Worm (Caenorhabditis elegans): Measurements from ENCODE around the gene K07B1.7.
A peak's percentile ranks its signal among the peaks of the same experiment; 100 is the strongest.

Gene K07B1.7

ce11 chrV:9332611-9333315 is 14.0 kb downstream of the K07B1.7 start:
- TF ChIP-seq him-1 (tag; optimal IDR thresholded peaks at IDR 0.05), result no peak
- no peak for TF ChIP-seq dao-5 (tag; optimal IDR thresholded peaks at IDR 0.05)

ce11 chrV:9329245-9329979 is 17.4 kb downstream of the K07B1.7 start:
- TF ChIP-seq W03F9.2 (tag; optimal IDR thresholded peaks at IDR 0.05) (no peak), him-1 (tag; optimal IDR thresholded peaks at IDR 0.05) (no peak), dao-5 (tag; optimal IDR thresholded peaks at IDR 0.05) (no peak)

ce11 chrV:9328670-9329069 is 18.1 kb downstream of the K07B1.7 start, which contains the start of gene K07B1.4:
K07B1.4 (plus strand) TSS chrV:9328970.
- TF ChIP-seq W03F9.2 (tag; optimal IDR thresholded peaks at IDR 0.05), result no peak
- no peak for TF ChIP-seq him-1 (tag; optimal IDR thresholded peaks at IDR 0.05)
- no peak for TF ChIP-seq dao-5 (tag; optimal IDR thresholded peaks at IDR 0.05)

DNA sequence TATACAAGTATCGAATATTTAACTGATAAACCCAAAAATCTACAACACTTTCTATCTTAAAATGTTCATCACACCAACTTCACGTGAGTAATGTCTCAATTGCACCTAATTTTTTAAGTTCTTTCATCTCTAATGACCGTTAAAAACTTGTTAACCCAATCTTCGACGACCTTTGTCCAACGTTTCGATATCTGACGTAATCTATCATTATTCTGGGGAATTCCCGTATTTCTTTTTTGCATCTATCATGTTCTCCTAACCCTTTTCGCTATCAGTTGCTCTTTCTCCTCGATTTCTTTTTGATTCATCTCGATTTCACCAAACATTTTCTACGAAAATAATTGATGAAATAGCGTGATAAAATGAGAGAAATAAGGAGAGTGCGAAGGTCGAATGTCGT is 19.1 kb downstream of the K07B1.7 start:
- TF ChIP-seq him-1 (tag; optimal IDR thresholded peaks at IDR 0.05), result no peak
- TF ChIP-seq dao-5 (tag; optimal IDR thresholded peaks at IDR 0.05), result no peak
- no peak for TF ChIP-seq W03F9.2 (tag; optimal IDR thresholded peaks at IDR 0.05)

DNA sequence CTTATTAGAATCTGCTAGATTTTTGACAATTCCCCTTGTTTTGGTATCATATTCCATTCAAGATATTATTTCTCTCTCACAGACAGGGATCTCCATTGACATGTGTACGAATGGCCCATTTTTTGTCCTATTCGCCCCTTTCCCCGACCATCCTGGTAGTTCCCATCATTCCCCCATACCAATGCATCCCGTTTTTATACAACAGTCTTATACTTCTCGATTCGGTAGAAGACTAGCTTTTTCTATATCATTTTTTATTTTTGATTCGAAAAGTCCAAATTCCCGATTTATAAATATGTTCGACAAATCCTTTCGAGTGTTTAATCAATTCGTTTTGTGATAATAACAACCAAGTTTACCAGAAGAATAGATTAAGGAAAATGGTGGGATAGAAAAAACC is 19.9 kb downstream of the K07B1.7 start:
- no peak for TF ChIP-seq W03F9.2 (tag; optimal IDR thresholded peaks at IDR 0.05)
- TF ChIP-seq dao-5 (tag; optimal IDR thresholded peaks at IDR 0.05), result peak; percentile 20

DNA sequence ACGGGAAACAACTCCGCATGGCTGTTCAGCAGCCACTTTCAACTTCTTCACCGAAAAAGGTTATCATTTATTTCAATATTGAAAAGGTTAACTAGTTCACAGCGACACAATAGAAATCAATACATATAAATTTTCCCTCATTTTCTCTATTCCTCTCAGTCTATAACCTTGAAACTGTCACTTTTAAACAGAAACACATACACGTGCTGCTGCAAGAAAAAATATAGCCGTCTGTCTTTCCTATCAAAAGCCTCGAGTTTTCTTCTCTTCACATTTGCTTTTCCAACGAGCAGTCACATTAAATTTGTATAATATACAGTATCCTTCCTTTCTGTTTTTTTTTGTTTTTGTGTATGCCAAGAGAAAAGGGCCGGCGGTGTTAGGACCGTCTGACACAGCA is 22.6 kb downstream of the K07B1.7 start:
- no peak for TF ChIP-seq him-1 (tag; optimal IDR thresholded peaks at IDR 0.05)
- no peak for TF ChIP-seq dao-5 (tag; optimal IDR thresholded peaks at IDR 0.05)
- no peak for TF ChIP-seq W03F9.2 (tag; optimal IDR thresholded peaks at IDR 0.05)

DNA sequence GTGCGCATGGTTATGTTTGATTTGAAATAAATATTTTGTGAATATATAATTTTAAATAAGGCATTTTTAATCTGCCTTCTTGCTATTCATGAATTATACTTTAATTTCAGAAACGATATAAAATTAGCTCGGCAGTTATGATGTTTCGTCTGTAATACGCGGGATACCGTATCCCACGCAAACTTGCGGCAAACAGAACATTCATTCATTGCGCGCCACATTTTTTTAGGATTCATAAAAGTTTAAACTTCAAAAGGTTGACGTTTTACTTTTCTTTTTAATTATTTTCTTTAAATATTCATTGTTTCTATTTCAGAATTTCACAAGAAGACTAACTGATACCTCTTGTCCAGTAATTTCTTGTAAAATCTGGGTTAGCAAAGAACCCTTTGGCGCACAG is 23.9 kb downstream of the K07B1.7 start, which contains the start of gene tag-153:
tag-153 (plus strand) TSS at position 200 of the 400 bp plus-strand sequence.
- no peak for TF ChIP-seq dao-5 (tag; optimal IDR thresholded peaks at IDR 0.05)
- no peak for TF ChIP-seq him-1 (tag; optimal IDR thresholded peaks at IDR 0.05)
- TF ChIP-seq W03F9.2 (tag; optimal IDR thresholded peaks at IDR 0.05), result no peak

DNA sequence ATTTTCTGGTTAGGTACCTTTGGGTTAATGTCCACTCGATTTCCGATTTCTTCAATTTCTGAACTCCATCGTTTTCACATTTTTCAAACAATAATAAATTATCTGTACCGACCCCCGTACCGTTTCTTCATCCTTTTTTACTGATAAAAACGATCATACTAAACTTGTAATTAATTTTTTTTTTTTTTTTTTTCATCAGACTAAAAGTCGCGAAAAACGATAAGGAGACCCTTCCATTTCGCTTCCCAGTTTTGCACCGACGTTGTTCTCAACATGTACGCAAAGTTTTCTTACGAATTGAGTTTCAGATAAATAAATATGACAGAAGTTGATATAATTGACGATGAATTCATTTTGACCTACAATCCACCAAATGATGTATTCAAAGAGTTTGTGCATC is 25.6 kb downstream of the K07B1.7 start, which contains the start of gene F44A2.7:
F44A2.7 (plus strand) TSS at position 301 of the 400 bp plus-strand sequence.
- no peak for TF ChIP-seq dao-5 (tag; optimal IDR thresholded peaks at IDR 0.05)
- TF ChIP-seq W03F9.2 (tag; optimal IDR thresholded peaks at IDR 0.05), result no peak
- no peak for TF ChIP-seq him-1 (tag; optimal IDR thresholded peaks at IDR 0.05)

- TF ChIP-seq him-1 (tag; optimal IDR thresholded peaks at IDR 0.05), result peak; percentile 88
- peak; percentile 79 for TF ChIP-seq dao-5 (tag; optimal IDR thresholded peaks at IDR 0.05)
- no peak for TF ChIP-seq W03F9.2 (tag; optimal IDR thresholded peaks at IDR 0.05)
These were observed 28.7 kb downstream of the K07B1.7 start, which contains the start of gene kvs-3 for ce11 chrV:9318046-9318445. kvs-3 (plus strand) TSS chrV:9318311.

ce11 chrV:9316970-9317369 is 29.8 kb downstream of the K07B1.7 start:
- no peak for TF ChIP-seq him-1 (tag; optimal IDR thresholded peaks at IDR 0.05)
- no peak for TF ChIP-seq W03F9.2 (tag; optimal IDR thresholded peaks at IDR 0.05)

DNA sequence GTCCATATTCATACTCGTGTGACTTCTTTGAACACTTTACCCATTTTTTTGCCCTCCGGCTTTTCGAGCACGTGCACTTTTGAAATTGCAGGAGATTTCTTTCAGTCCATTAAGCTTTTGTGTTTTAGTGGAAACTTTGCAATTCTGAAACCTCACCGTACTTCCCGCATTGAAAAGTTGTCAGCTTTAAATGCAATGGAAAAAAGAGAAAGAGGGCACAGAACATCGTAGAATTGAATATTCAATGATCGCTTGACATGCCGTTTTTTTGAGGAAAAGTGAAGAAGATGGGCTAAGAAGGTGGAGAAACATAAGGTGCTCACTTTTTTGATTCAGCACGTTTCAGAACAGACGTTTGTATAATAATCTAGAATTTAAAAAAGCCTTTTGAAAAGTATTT is 32.4 kb downstream of the K07B1.7 start:
- TF ChIP-seq W03F9.2 (tag; optimal IDR thresholded peaks at IDR 0.05) (no peak), dao-5 (tag; optimal IDR thresholded peaks at IDR 0.05) (no peak), him-1 (tag; optimal IDR thresholded peaks at IDR 0.05) (no peak)

DNA sequence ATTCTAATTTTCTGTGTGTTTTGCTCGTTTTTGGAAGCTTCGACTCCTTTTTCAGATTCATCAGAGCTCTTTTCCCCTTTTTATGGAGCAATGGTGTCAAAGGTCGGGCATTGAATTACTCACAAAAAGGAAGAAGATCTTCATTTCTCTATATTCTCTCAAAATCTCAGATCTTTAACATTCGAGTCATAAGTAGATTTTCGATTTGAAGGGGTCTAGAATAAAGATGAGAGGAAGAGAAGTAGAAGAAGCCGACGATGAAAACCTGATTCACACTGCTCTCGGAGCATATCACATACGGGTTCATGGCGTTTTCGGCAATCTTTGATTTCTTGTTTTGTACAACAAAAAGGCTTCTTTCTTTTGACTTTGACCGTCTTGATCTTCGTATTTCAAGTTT is 34.4 kb downstream of the K07B1.7 start:
- no peak for TF ChIP-seq him-1 (tag; optimal IDR thresholded peaks at IDR 0.05)
- TF ChIP-seq dao-5 (tag; optimal IDR thresholded peaks at IDR 0.05), result no peak
- no peak for TF ChIP-seq W03F9.2 (tag; optimal IDR thresholded peaks at IDR 0.05)

ce11 chrV:9305116-9305515 is 41.6 kb downstream of the K07B1.7 start, which contains the start of gene F44A2.3:
F44A2.3 (plus strand) TSS chrV:9305416.
- no peak for TF ChIP-seq dao-5 (tag; optimal IDR thresholded peaks at IDR 0.05)
- no peak for TF ChIP-seq W03F9.2 (tag; optimal IDR thresholded peaks at IDR 0.05)
- TF ChIP-seq him-1 (tag; optimal IDR thresholded peaks at IDR 0.05), result no peak

DNA sequence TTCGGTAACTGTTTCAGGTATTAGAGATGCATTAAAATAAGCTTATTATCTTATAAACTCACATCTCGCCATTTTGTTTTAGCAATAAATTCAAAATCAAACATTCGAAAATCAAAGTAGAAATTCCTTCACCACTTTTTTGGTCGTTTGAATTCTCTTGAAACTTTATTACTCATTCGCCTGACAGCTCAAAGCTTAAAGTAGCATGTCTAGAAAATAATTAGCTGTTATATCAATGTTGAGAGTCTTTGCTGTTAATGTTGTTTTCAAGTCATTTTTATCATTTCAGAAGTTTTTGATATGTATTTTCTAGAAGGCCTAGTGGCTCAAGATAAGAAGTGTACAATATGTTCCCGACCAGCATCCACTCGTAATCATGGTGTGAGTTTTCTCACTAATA is 43.7 kb downstream of the K07B1.7 start, which contains the start of gene nhr-39:
nhr-39 (plus strand) TSS at position 301 of the 400 bp plus-strand sequence.
- TF ChIP-seq him-1 (tag; optimal IDR thresholded peaks at IDR 0.05) (no peak), dao-5 (tag; optimal IDR thresholded peaks at IDR 0.05) (no peak), W03F9.2 (tag; optimal IDR thresholded peaks at IDR 0.05) (no peak)

All from whole organism, L4/young adult.